Worm (Caenorhabditis elegans) whole organism, L4 larva: ENCODE measurements around the gene irld-22.

Source experiments
- D1046.2 ChIP-seq: fragments of 200-800 bp; sonication (Bioruptor generic); IDR thresholded peaks from 2 replicates; pipeline ENCODE4 v1.3.6; 2022; ENCODE audit warnings: missing genetic modification characterization, missing compliant biosample characterization
- ZK546.5 ChIP-seq, 2 experiments: sonication (generic microtip); optimal IDR thresholded peaks; 2 replicates each; lab custom pipeline; 2017; ENCODE audit warnings: missing biosample characterization in 2 of 2, missing genetic modification characterization in 2 of 2
- ama-1 ChIP-seq: fragments of 150-350 bp; optimal IDR thresholded peaks from 2 replicates; lab custom pipeline; 2014; ENCODE audit warnings: inconsistent platforms, mixed read lengths
- hlh-30 ChIP-seq: sonication (generic microtip); optimal IDR thresholded peaks from 2 replicates; lab custom pipeline; 2017; ENCODE audit warnings: antibody characterized with exemption, mild to moderate bottlenecking, missing genetic modification characterization, missing compliant biosample characterization; ENCODE audit not compliant: insufficient read depth
- lim-7 ChIP-seq: fragments of 200-800 bp; sonication (Bioruptor generic); IDR thresholded peaks from 2 replicates; pipeline ENCODE4 v1.3.6; 2022; ENCODE audit warnings: missing genetic modification characterization, missing compliant biosample characterization
- madf-5 ChIP-seq, 2 experiments: fragments of 200-800 bp; sonication (Bioruptor generic); IDR thresholded peaks; 2 replicates each; pipeline ENCODE4 v1.3.6; 2022; ENCODE audit warnings: missing compliant biosample characterization in 2 of 2, missing genetic modification characterization in 2 of 2
- mxl-2 ChIP-seq: fragments of 200-800 bp; sonication (Bioruptor generic); conservative IDR thresholded peaks from 2 replicates; pipeline ENCODE4 v1.3.6; 2022; ENCODE audit warnings: missing genetic modification reagents, missing genetic modification characterization, missing compliant biosample characterization
- nhr-111 ChIP-seq: fragments of 200-800 bp; sonication (Bioruptor generic); optimal IDR thresholded peaks from 2 replicates; lab custom pipeline; 2018; ENCODE audit warnings: mild to moderate bottlenecking, missing genetic modification characterization, missing compliant biosample characterization
- nhr-237 ChIP-seq: sonication (generic microtip); optimal IDR thresholded peaks from 2 replicates; lab custom pipeline; 2017; ENCODE audit warnings: missing biosample characterization, missing genetic modification characterization
- saeg-2 ChIP-seq: fragments of 200-800 bp; sonication (Bioruptor generic); IDR thresholded peaks from 2 replicates; pipeline ENCODE4 v1.3.6; 2022; ENCODE audit warnings: missing genetic modification reagents, missing genetic modification characterization, missing compliant biosample characterization
- sdz-12 ChIP-seq: fragments of 200-800 bp; sonication (Bioruptor generic); optimal IDR thresholded peaks from 2 replicates; lab custom pipeline; 2018; ENCODE audit warnings: mild to moderate bottlenecking, missing genetic modification characterization, missing compliant biosample characterization
- unc-62 ChIP-seq, 3 experiments: fragments of 150-350 bp in 1 of 3; sonication (generic microtip); optimal IDR thresholded peaks in 2 of 3; peaks in 1 of 3; 1 replicate in 1 of 3; 2 replicates in 2 of 3; lab custom pipeline; 2014 to 2017; ENCODE audit warnings: missing biosample characterization in 3 of 3, missing genetic modification characterization in 3 of 3, missing genetic modification reagents in 3 of 3, missing genotype in 1 of 3

DNA sequence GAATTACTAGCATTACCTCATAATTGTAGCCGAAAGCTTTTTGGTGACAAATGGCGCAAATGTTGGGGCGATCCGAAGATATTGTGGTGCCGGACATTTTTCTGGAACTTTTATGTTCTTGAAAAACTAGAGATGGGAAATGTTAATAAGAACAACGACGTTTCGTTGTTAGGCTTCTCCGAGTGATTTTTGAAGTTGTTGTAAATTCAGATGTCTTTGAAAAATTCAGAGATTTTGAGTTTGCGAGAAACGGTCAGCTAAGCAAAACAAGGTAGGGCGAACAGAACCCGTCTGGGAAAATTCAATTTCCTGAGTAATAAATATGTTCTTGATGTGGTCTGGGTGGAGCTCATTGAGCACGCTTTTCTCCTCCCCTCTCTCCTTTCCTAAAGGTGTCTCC, 13.9 kb downstream of the irld-22 start, which contains the start of gene nhr-124:
- TF ChIP-seq lim-7 (GFP tag; lab: Robert Waterston, UW), result no peak
- no peak for TF ChIP-seq ZK546.5 (tag; optimal IDR thresholded peaks at IDR 0.05; lab: Kevin White, UChicago)
- no peak for TF ChIP-seq ama-1
- TF ChIP-seq D1046.2, result no peak
- no peak for TF ChIP-seq sdz-12 (GFP tag; lab: Kevin White, UChicago)
- no peak for TF ChIP-seq saeg-2 (GFP tag; lab: Robert Waterston, UW)
- TF ChIP-seq nhr-237 (tag; lab: Kevin White, UChicago), result no peak
- TF ChIP-seq mxl-2 (GFP tag; lab: Robert Waterston, UW), result no peak
- TF ChIP-seq hlh-30 (tag; lab: Kevin White, UChicago), result no peak
- TF ChIP-seq unc-62 (GFP tag; optimal IDR thresholded peaks at IDR 0.05 in 1 of 2; lab: Kevin White, UChicago), result no peak
- TF ChIP-seq unc-62 (tag; optimal IDR thresholded peaks at IDR 0.05; lab: Kevin White, UChicago), result no peak
- TF ChIP-seq madf-5 (GFP tag; IDR thresholded peaks at IDR 0.05; lab: Robert Waterston, UW), result no peak
- no peak for TF ChIP-seq nhr-111
